Worm (Caenorhabditis elegans) whole organism, L4 larva: ENCODE results near the gene srv-24.

Experiments used
- ama-1 ChIP-seq: fragments of 150-350 bp; optimal IDR thresholded peaks from 2 replicates; lab custom pipeline; 2014; ENCODE audit warnings: inconsistent platforms, mixed read lengths
- daf-12 ChIP-seq: fragments of 150-350 bp; optimal IDR thresholded peaks from 2 replicates; lab custom pipeline; 2014; ENCODE audit warnings: missing biosample characterization, missing genetic modification reagents, missing genetic modification characterization
- dmd-6 ChIP-seq: fragments of 200-800 bp; sonication (Bioruptor generic); IDR thresholded peaks from 2 replicates; pipeline ENCODE4 v1.3.6; 2022; ENCODE audit warnings: missing genetic modification reagents, missing genetic modification characterization, missing compliant biosample characterization
- nhr-25 ChIP-seq: sonication (generic microtip); optimal IDR thresholded peaks from 2 replicates; lab custom pipeline; 2017; ENCODE audit warnings: missing genetic modification characterization, mild to moderate bottlenecking, missing compliant biosample characterization, antibody characterized with exemption, moderate library complexity, borderline replicate concordance; ENCODE audit not compliant: insufficient read depth
- pha-4 ChIP-seq, 2 experiments: fragments of 150-350 bp in 1 of 2; fragments of 200-800 bp in 1 of 2; sonication (Bioruptor generic) in 1 of 2; IDR thresholded peaks in 1 of 2; optimal IDR thresholded peaks in 1 of 2; 2 replicates each; pipeline versions ENCODE4 v1.3.6 to Lab custom; 2014 to 2022; ENCODE audit warnings: missing genetic modification characterization in 2 of 2, missing genetic modification reagents in 2 of 2, missing biosample characterization in 1 of 2, missing compliant biosample characterization in 1 of 2
- rbr-2 ChIP-seq: sonication (generic microtip); optimal IDR thresholded peaks from 2 replicates; lab custom pipeline; 2016; ENCODE audit warnings: missing genotype, missing genetic modification characterization, missing compliant biosample characterization

ce11 chrIV:6299523-6299922, 8.9 kb upstream of the srv-24 start:
- no peak for TF ChIP-seq nhr-25
- TF ChIP-seq rbr-2 (tag; lab: Kevin White, UChicago), result no peak
- TF ChIP-seq dmd-6 (GFP tag; lab: Robert Waterston, UW), result no peak
- no peak for TF ChIP-seq daf-12 (tag; lab: Kevin White, UChicago)
- no peak for TF ChIP-seq pha-4 (GFP tag; IDR thresholded peaks at IDR 0.05; lab: Robert Waterston, UW)
- no peak for TF ChIP-seq pha-4 (tag; optimal IDR thresholded peaks at IDR 0.05; lab: Kevin White, UChicago)
- TF ChIP-seq ama-1 (lab: Kevin White, UChicago), result no peak
